Worm (Caenorhabditis elegans) whole organism, L1 larva: ENCODE results near the gene ops-1.

Experiments
- C16A3.4 ChIP-seq: fragments of 150-350 bp; optimal IDR thresholded peaks from 2 replicates; lab custom pipeline; 2014; ENCODE audit warnings: missing biosample characterization, missing genetic modification characterization
- blmp-1 ChIP-seq: fragments of 150-350 bp; optimal IDR thresholded peaks from 2 replicates; lab custom pipeline; 2014; ENCODE audit warnings: missing biosample characterization, missing genetic modification characterization
- ceh-88 ChIP-seq: fragments of 200-800 bp; sonication (Bioruptor generic); IDR thresholded peaks from 2 replicates; pipeline ENCODE4 v1.3.6; 2022; ENCODE audit warnings: missing genetic modification characterization, missing compliant biosample characterization
- ces-1 ChIP-seq: fragments of 150-350 bp; optimal IDR thresholded peaks from 2 replicates; lab custom pipeline; 2014; ENCODE audit warnings: missing biosample characterization, missing genetic modification reagents, missing genetic modification characterization
- dpl-1 ChIP-seq, 3 experiments: fragments of 150-350 bp in 2 of 3; sonication (generic microtip) in 1 of 3; optimal IDR thresholded peaks; 2 replicates each; lab custom pipeline; 2014 to 2017; ENCODE audit warnings: missing biosample characterization in 3 of 3, missing genetic modification characterization in 3 of 3, missing genetic modification reagents in 3 of 3
- efl-1 ChIP-seq, 4 experiments: fragments of 150-350 bp; optimal IDR thresholded peaks in 3 of 4; peaks in 1 of 4; 1 replicate in 1 of 4; 2 replicates in 3 of 4; lab custom pipeline; 2014; ENCODE audit warnings: missing biosample characterization in 2 of 4, missing genetic modification characterization in 2 of 4, missing genetic modification reagents in 2 of 4
- elt-2 ChIP-seq: sonication (generic microtip); optimal IDR thresholded peaks from 2 replicates; lab custom pipeline; 2016; ENCODE audit warnings: missing genetic modification characterization, mild to moderate bottlenecking, inconsistent platforms, missing compliant biosample characterization, missing genetic modification reagents
- fos-1 ChIP-seq: fragments of 150-350 bp; optimal IDR thresholded peaks from 2 replicates; lab custom pipeline; 2014; ENCODE audit warnings: missing biosample characterization, missing genetic modification characterization
- lin-13 ChIP-seq: fragments of 150-350 bp; optimal IDR thresholded peaks from 2 replicates; lab custom pipeline; 2014; ENCODE audit warnings: missing biosample characterization, missing genetic modification reagents, missing genetic modification characterization
- lin-14 ChIP-seq: fragments of 200-800 bp; sonication (Bioruptor generic); optimal IDR thresholded peaks from 2 replicates; lab custom pipeline; 2018; ENCODE audit warnings: mild to moderate bottlenecking, missing genetic modification characterization, moderate library complexity, missing compliant biosample characterization
- lin-35 ChIP-seq, 2 experiments: fragments of 150-350 bp; optimal IDR thresholded peaks; 2 replicates each; lab custom pipeline; 2014; ENCODE audit warnings: missing biosample characterization in 2 of 2, missing genetic modification characterization in 2 of 2, missing genetic modification reagents in 2 of 2
- lir-3 ChIP-seq: sonication (generic microtip); optimal IDR thresholded peaks from 2 replicates; lab custom pipeline; 2016; ENCODE audit warnings: mild to moderate bottlenecking, missing genetic modification characterization, moderate library complexity, missing compliant biosample characterization; ENCODE audit not compliant: poor library complexity
- lsy-2 ChIP-seq, 2 experiments: fragments of 150-350 bp; optimal IDR thresholded peaks; 2 replicates each; lab custom pipeline; 2014; ENCODE audit warnings: missing biosample characterization in 2 of 2, missing genetic modification characterization in 2 of 2
- mab-9 ChIP-seq: fragments of 200-800 bp; sonication (Bioruptor generic); IDR thresholded peaks from 2 replicates; pipeline ENCODE4 v1.3.6; 2022; ENCODE audit warnings: missing genetic modification reagents, missing genetic modification characterization, missing compliant biosample characterization
- mdl-1 ChIP-seq, 2 experiments: fragments of 150-350 bp; optimal IDR thresholded peaks; 2 replicates each; lab custom pipeline; 2014 to 2017; ENCODE audit warnings: missing biosample characterization in 2 of 2, missing genetic modification characterization in 2 of 2, inconsistent platforms in 1 of 2
- nhr-12 ChIP-seq: sonication (generic microtip); optimal IDR thresholded peaks from 2 replicates; lab custom pipeline; 2017; ENCODE audit warnings: missing biosample characterization, missing genetic modification characterization
- nhr-19 ChIP-seq: fragments of 200-800 bp; sonication (Bioruptor generic); conservative IDR thresholded peaks from 2 replicates; pipeline ENCODE4 v1.3.6; 2022; ENCODE audit warnings: missing genetic modification characterization, missing compliant biosample characterization
- nhr-20 ChIP-seq: sonication (generic microtip); optimal IDR thresholded peaks from 2 replicates; lab custom pipeline; 2016; ENCODE audit warnings: mild to moderate bottlenecking, missing genetic modification characterization, missing compliant biosample characterization
- nhr-76 ChIP-seq: sonication (generic microtip); optimal IDR thresholded peaks from 2 replicates; lab custom pipeline; 2017; ENCODE audit warnings: missing biosample characterization, missing genetic modification characterization
- nhr-85 ChIP-seq: sonication (generic microtip); peaks from one replicate; lab custom pipeline; 2016; ENCODE audit warnings: missing genetic modification characterization, inconsistent platforms, missing compliant biosample characterization
- pqm-1 ChIP-seq: sonication (generic microtip); optimal IDR thresholded peaks from 3 replicates; lab custom pipeline; 2017; ENCODE audit warnings: missing biosample characterization, missing genetic modification characterization
- rnt-1 ChIP-seq: sonication (generic microtip); optimal IDR thresholded peaks from 2 replicates; lab custom pipeline; 2016; ENCODE audit warnings: mild to moderate bottlenecking, missing genetic modification characterization, moderate library complexity, missing compliant biosample characterization
- skn-1 ChIP-seq: fragments of 150-350 bp; optimal IDR thresholded peaks from 2 replicates; lab custom pipeline; 2014; ENCODE audit warnings: missing biosample characterization, missing genetic modification characterization
- snpc-4 ChIP-seq: fragments of 150-350 bp; optimal IDR thresholded peaks from 2 replicates; lab custom pipeline; 2014; ENCODE audit warnings: missing biosample characterization, missing genetic modification characterization
- snu-23 ChIP-seq: sonication (generic microtip); optimal IDR thresholded peaks from 2 replicates; lab custom pipeline; 2016; ENCODE audit warnings: missing genetic modification characterization, missing compliant biosample characterization
- swsn-7 ChIP-seq: sonication (generic microtip); optimal IDR thresholded peaks from 2 replicates; lab custom pipeline; 2016; ENCODE audit warnings: missing genetic modification characterization, missing compliant biosample characterization
- tbx-2 ChIP-seq: sonication (generic microtip); optimal IDR thresholded peaks from 2 replicates; lab custom pipeline; 2016; ENCODE audit warnings: missing genetic modification characterization, missing compliant biosample characterization
- tlp-1 ChIP-seq: fragments of 150-350 bp; optimal IDR thresholded peaks from 2 replicates; lab custom pipeline; 2014; ENCODE audit warnings: missing biosample characterization, missing genetic modification characterization
- unc-130 ChIP-seq: fragments of 150-350 bp; optimal IDR thresholded peaks from 2 replicates; lab custom pipeline; 2017; ENCODE audit warnings: missing biosample characterization, missing genetic modification characterization, inconsistent platforms
- vab-15 ChIP-seq: sonication (generic microtip); optimal IDR thresholded peaks from 2 replicates; lab custom pipeline; 2017; ENCODE audit warnings: missing genotype, mild to moderate bottlenecking, missing genetic modification characterization, missing compliant biosample characterization
- zip-4 ChIP-seq: fragments of 200-800 bp; sonication (Bioruptor generic); optimal IDR thresholded peaks from 2 replicates; lab custom pipeline; 2018; ENCODE audit warnings: mild to moderate bottlenecking, missing genetic modification characterization, moderate library complexity, missing compliant biosample characterization
- ztf-4 ChIP-seq: fragments of 150-350 bp; optimal IDR thresholded peaks from 2 replicates; lab custom pipeline; 2014; ENCODE audit warnings: missing biosample characterization, missing genetic modification characterization

Gene ops-1

DNA sequence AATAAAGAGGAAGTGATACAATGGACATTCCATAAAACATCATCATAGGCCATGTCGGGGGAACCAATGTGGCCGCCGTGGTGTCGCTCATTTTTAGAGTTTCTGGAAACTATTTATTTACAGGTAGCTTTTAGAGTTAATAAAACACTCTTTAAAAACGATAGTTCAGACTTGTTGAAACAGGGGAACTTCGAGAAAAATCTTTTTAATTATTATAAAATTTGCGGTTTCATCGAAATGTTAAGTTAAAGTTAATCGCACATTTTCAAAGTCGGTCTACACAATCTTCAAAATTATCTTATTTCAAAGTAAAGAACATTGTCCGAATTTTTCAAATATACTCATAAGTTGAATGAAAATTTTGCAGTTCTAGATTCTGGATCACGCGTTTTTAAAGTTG, at the start of gene ops-1:
ops-1 (minus strand) TSS at position 101 of the 400 bp plus-strand sequence.
- TF ChIP-seq nhr-12 (no peak), swsn-7 (tag; lab: Kevin White, UChicago) (no peak), unc-130 (tag; lab: Kevin White, UChicago) (no peak), rnt-1 (tag; lab: Kevin White, UChicago) (no peak), nhr-85 (tag; lab: Kevin White, UChicago) (no peak), vab-15 (tag; lab: Kevin White, UChicago) (no peak), tbx-2 (no peak), snu-23 (GFP tag; lab: Kevin White, UChicago) (no peak), efl-1 (optimal IDR thresholded peaks at IDR 0.05; lab: Kevin White, UChicago) (no peak), efl-1 (GFP tag; optimal IDR thresholded peaks at IDR 0.05 in 1 of 2; lab: Kevin White, UChicago) (no peak), skn-1 (tag; lab: Kevin White, UChicago) (no peak), C16A3.4 (tag; lab: Kevin White, UChicago) (no peak), tlp-1 (tag; lab: Kevin White, UChicago) (no peak), pqm-1 (tag; lab: Kevin White, UChicago) (no peak)

ce11 chrIV:6333915-6334314, 49.7 kb upstream of the ops-1 start, which contains the start of gene blos-2:
Gene blos-2 (plus strand): TSS chrIV:6334215.
- no peak for TF ChIP-seq swsn-7 (tag; lab: Kevin White, UChicago)
- 0 out of 2 replicates have a peak, but pooled peaks have one; percentile 5 for TF ChIP-seq nhr-19 (GFP tag; lab: Robert Waterston, UW)

- TF ChIP-seq elt-2 (peak; percentile 12), lin-14 (GFP tag; lab: Kevin White, UChicago) (peak; percentile 26), ces-1 (GFP tag; lab: Kevin White, UChicago) (no peak)
Observed at ce11 chrIV:6330790-6331189, 46.6 kb upstream of the ops-1 start.

- no peak for TF ChIP-seq snpc-4 (tag; lab: Kevin White, UChicago)
- TF ChIP-seq efl-1 (optimal IDR thresholded peaks at IDR 0.05; lab: Kevin White, UChicago), result no peak
- peak in 1 of 2 experiments; percentile 65 for TF ChIP-seq efl-1 (GFP tag; optimal IDR thresholded peaks at IDR 0.05 in 1 of 2; lab: Kevin White, UChicago)
Observed at ce11 chrIV:6329339-6329738, 45.2 kb upstream of the ops-1 start, which contains the start of gene seu-1. Gene seu-1 (plus strand): TSS chrIV:6329639.

- no peak for TF ChIP-seq nhr-20 (tag; lab: Kevin White, UChicago)
- TF ChIP-seq fos-1 (tag; lab: Kevin White, UChicago), result no peak
- no peak for TF ChIP-seq unc-130 (tag; lab: Kevin White, UChicago)
- TF ChIP-seq lin-14 (GFP tag; lab: Kevin White, UChicago), result no peak
- TF ChIP-seq zip-4 (GFP tag; lab: Kevin White, UChicago), result no peak
- TF ChIP-seq mdl-1 (tag; optimal IDR thresholded peaks at IDR 0.05; lab: Kevin White, UChicago), result no peak
- TF ChIP-seq lin-13 (GFP tag; lab: Kevin White, UChicago), result no peak
- no peak for TF ChIP-seq tbx-2
Observed at ce11 chrIV:6328198-6328597, 44.0 kb upstream of the ops-1 start.

- TF ChIP-seq lin-14 (GFP tag; lab: Kevin White, UChicago), result peak; percentile 44
- TF ChIP-seq efl-1 (optimal IDR thresholded peaks at IDR 0.05; lab: Kevin White, UChicago), result peak; percentile 9 to 26
- peak; percentile 29 to 92 for TF ChIP-seq efl-1 (GFP tag; optimal IDR thresholded peaks at IDR 0.05 in 1 of 2; lab: Kevin White, UChicago)
- TF ChIP-seq vab-15 (tag; lab: Kevin White, UChicago), result no peak
- peak; percentile 21 for TF ChIP-seq blmp-1 (tag; lab: Kevin White, UChicago)
- no peak for TF ChIP-seq mab-9 (GFP tag; lab: Robert Waterston, UW)
- no peak for TF ChIP-seq ztf-4 (tag; lab: Kevin White, UChicago)
- no peak for TF ChIP-seq nhr-76 (tag; lab: Kevin White, UChicago)
- peak; percentile 12 to 32 for TF ChIP-seq lin-35 (GFP tag; optimal IDR thresholded peaks at IDR 0.05; lab: Kevin White, UChicago)
- no peak for TF ChIP-seq snpc-4 (tag; lab: Kevin White, UChicago)
- TF ChIP-seq elt-2, result peak; percentile 5
- peak in 1 of 3 experiments; percentile 43 for TF ChIP-seq dpl-1 (GFP tag; optimal IDR thresholded peaks at IDR 0.05; lab: Kevin White, UChicago)
- TF ChIP-seq lir-3 (tag; lab: Kevin White, UChicago), result no peak
- no peak for TF ChIP-seq ceh-88 (GFP tag; lab: Robert Waterston, UW)
- TF ChIP-seq lsy-2 (tag; optimal IDR thresholded peaks at IDR 0.05; lab: Kevin White, UChicago), result peak in 1 of 2 experiments; percentile 65
Observed at ce11 chrIV:6327363-6328015, 43.3 kb upstream of the ops-1 start.
